Worm (Caenorhabditis elegans): ENCODE results near the gene nrps-1.
A peak's percentile ranks its signal among the peaks of the same experiment; 100 is the strongest.

nrps-1 gene

DNA sequence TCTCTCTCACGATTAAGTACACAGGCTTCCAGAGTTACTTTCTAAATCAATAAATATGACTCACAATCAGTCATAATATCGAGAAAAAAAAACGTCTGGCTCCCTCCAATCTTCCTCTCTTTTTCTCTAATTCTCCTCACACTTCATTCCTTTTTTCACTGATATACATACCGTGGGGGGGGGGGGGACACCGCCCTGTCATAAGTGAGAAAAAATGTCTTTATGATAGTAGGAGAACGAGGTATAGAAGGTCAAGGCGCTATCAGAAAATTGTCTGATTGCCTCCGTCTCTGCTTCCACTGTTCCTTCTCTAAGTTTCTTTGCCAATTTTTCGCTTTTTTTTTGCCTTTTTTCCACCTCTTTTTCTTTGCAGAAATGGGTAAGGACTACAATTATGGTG lies 38.0 kb upstream of the nrps-1 start, which contains the start of gene Y66D12A.24 (continued):
- TF ChIP-seq lin-38 (GFP tag; IDR thresholded peaks at IDR 0.05) (peak; percentile 50), dmd-6 (GFP tag; IDR thresholded peaks at IDR 0.05) (peak; percentile 71), nhr-10 (tag; optimal IDR thresholded peaks at IDR 0.05) (no peak), spr-1 (tag; optimal IDR thresholded peaks at IDR 0.05) (no peak), nhr-41 (GFP tag; IDR thresholded peaks at IDR 0.05) (peak; percentile 96), lsy-2 (tag; optimal IDR thresholded peaks at IDR 0.05) (peak in 1 of 2 experiments; percentile 17), mxl-3 (GFP tag; optimal IDR thresholded peaks at IDR 0.05) (peak; percentile 69), F44E2.7 (GFP tag; IDR thresholded peaks at IDR 0.05) (no peak), nhr-6 (tag; optimal IDR thresholded peaks at IDR 0.05) (peak; percentile 85), pha-4 (GFP tag; IDR thresholded peaks at IDR 0.05) (0 out of 2 replicates have a peak, but pooled peaks have one; percentile 41), pha-4 (tag; optimal IDR thresholded peaks at IDR 0.05) (no peak), zip-11 (GFP tag; IDR thresholded peaks at IDR 0.05) (no peak), unc-130 (GFP tag; optimal IDR thresholded peaks at IDR 0.05) (no peak), pqm-1 (tag; optimal IDR thresholded peaks at IDR 0.05) (peak; percentile 57), mdt-29 (GFP tag; IDR thresholded peaks at IDR 0.05) (no peak), mes-2 (tag; optimal IDR thresholded peaks at IDR 0.05; ENCODE audit: poor library complexity, severe bottlenecking) (peak; percentile 23), mep-1 (tag; optimal IDR thresholded peaks at IDR 0.05) (peak; percentile 61), skn-1 (tag; optimal IDR thresholded peaks at IDR 0.05) (no peak), ama-1 (optimal IDR thresholded peaks at IDR 0.05) (no peak), hmg-1.1 (GFP tag; IDR thresholded peaks at IDR 0.05) (no peak), hlh-11 (tag; optimal IDR thresholded peaks at IDR 0.05) (peak; percentile 84), tra-1 (GFP tag; IDR thresholded peaks at IDR 0.05) (0 out of 2 replicates have a peak, but pooled peaks have one; percentile 20), lin-15B (tag; optimal IDR thresholded peaks at IDR 0.05) (no peak), snpc-1.2 (GFP tag; IDR thresholded peaks at IDR 0.05) (no peak), vab-7 (GFP tag; IDR thresholded peaks at IDR 0.05) (no peak), ZK546.5 (tag; optimal IDR thresholded peaks at IDR 0.05) (no peak), hlh-30 (tag; optimal IDR thresholded peaks at IDR 0.05; ENCODE audit: insufficient read depth) (peak; percentile 66)

DNA sequence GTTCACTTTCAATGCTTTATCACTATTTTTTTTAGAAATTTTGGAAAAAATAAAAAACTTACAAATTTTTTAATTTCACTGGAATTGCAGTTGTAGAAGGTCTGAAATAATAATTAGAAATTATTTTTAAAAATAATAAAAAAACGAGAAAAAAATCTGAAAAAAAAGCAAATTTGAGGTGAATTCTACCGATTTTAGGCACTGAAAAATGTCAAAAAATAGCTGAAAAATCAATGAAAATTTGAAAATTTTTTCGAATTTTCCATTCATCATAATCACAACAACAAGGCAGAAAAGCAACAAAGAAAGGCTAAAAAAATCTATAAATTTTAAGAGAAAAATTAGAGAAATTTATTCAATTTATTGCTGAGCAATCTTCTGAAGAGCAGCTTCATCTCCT lies 33.8 kb upstream of the nrps-1 start, which contains the start of gene nars-2:
Gene nars-2, minus strand, starts transcription at position 101 of the 400 bp plus-strand sequence.
- TF ChIP-seq snpc-1.2 (GFP tag; IDR thresholded peaks at IDR 0.05) (no peak), attf-4 (tag; optimal IDR thresholded peaks at IDR 0.05) (no peak), nhr-25 (tag; optimal IDR thresholded peaks at IDR 0.05; ENCODE audit: borderline replicate concordance, insufficient read depth) (no peak), nhr-42 (GFP tag; IDR thresholded peaks at IDR 0.05) (no peak), Y48G9A.11 (GFP tag; IDR thresholded peaks at IDR 0.05) (no peak), spr-3 (GFP tag; optimal IDR thresholded peaks at IDR 0.05) (no peak), daf-12 (tag; optimal IDR thresholded peaks at IDR 0.05) (no peak), nhr-41 (GFP tag; IDR thresholded peaks at IDR 0.05) (no peak)

- TF ChIP-seq F37D6.2 (tag; optimal IDR thresholded peaks at IDR 0.05) (no peak), lin-13 (GFP tag; optimal IDR thresholded peaks at IDR 0.05) (no peak), dve-1 (tag; optimal IDR thresholded peaks at IDR 0.05; ENCODE audit: insufficient read depth) (no peak), spr-3 (GFP tag; optimal IDR thresholded peaks at IDR 0.05) (no peak), D1046.2 (GFP tag; IDR thresholded peaks at IDR 0.05) (no peak), madf-9 (GFP tag; conservative IDR thresholded peaks at IDR 0.05) (no peak), cey-2 (tag; optimal IDR thresholded peaks at IDR 0.05; ENCODE audit: borderline replicate concordance, insufficient read depth) (no peak), egl-43 (GFP tag; IDR thresholded peaks at IDR 0.05) (no peak), ces-1 (GFP tag; optimal IDR thresholded peaks at IDR 0.05) (no peak), ceh-32 (tag; optimal IDR thresholded peaks at IDR 0.05; ENCODE audit: poor library complexity) (no peak), egl-27 (tag; optimal IDR thresholded peaks at IDR 0.05) (no peak), mep-1 (tag; optimal IDR thresholded peaks at IDR 0.05) (no peak), Y105C5A.15 (GFP tag; IDR thresholded peaks at IDR 0.05) (no peak), ztf-11 (tag; optimal IDR thresholded peaks at IDR 0.05) (no peak), duxl-1 (tag; optimal IDR thresholded peaks at IDR 0.05; ENCODE audit: poor library complexity) (no peak), nhr-10 (tag; optimal IDR thresholded peaks at IDR 0.05) (no peak), lsy-2 (tag; optimal IDR thresholded peaks at IDR 0.05) (no peak), T26A8.4 (GFP tag; IDR thresholded peaks at IDR 0.05) (no peak), hlh-11 (tag; optimal IDR thresholded peaks at IDR 0.05) (no peak)
Observed at ce11 chrIII:11502753-11503152, 31.7 kb upstream of the nrps-1 start, which contains the start of gene tin-10. Gene tin-10 (minus strand): TSS chrIII:11502853.
